Worm (Caenorhabditis elegans): Measurements from ENCODE around the gene R166.2.

The R166.2 gene

ce11 chrII:10547803-10548693 lies 10.6 kb upstream of the R166.2 start:
- no peak for TF ChIP-seq hnd-1 (tag; optimal IDR thresholded peaks at IDR 0.05)
- TF ChIP-seq tbx-37 (GFP tag; conservative IDR thresholded peaks at IDR 0.05): no peak
- TF ChIP-seq hmg-4 (GFP tag; optimal IDR thresholded peaks at IDR 0.05): peak; percentile 40
- TF ChIP-seq ama-1 (optimal IDR thresholded peaks at IDR 0.05): peak; percentile 0
- TF ChIP-seq pes-1 (GFP tag; IDR thresholded peaks at IDR 0.05): no peak
- TF ChIP-seq ceh-13 (GFP tag; optimal IDR thresholded peaks at IDR 0.05): no peak
- TF ChIP-seq B0310.2 (tag; optimal IDR thresholded peaks at IDR 0.05): no peak
- TF ChIP-seq aly-1 (tag; optimal IDR thresholded peaks at IDR 0.05): no peak

ce11 chrII:10547311-10547710 lies 9.8 kb upstream of the R166.2 start:
- 0 out of 2 replicates have a peak, but pooled peaks have one; percentile 19 for TF ChIP-seq sea-1 (GFP tag; conservative IDR thresholded peaks at IDR 0.05)
- no peak for TF ChIP-seq F13C5.2 (tag; optimal IDR thresholded peaks at IDR 0.05)
- TF ChIP-seq pes-1 (GFP tag; IDR thresholded peaks at IDR 0.05): no peak
- no peak for TF ChIP-seq hmbx-1 (tag; optimal IDR thresholded peaks at IDR 0.05)
- TF ChIP-seq tbx-37 (GFP tag; conservative IDR thresholded peaks at IDR 0.05): no peak
- TF ChIP-seq ceh-13 (GFP tag; optimal IDR thresholded peaks at IDR 0.05): no peak
- TF ChIP-seq ama-1 (optimal IDR thresholded peaks at IDR 0.05): no peak
- TF ChIP-seq flt-1 (GFP tag; IDR thresholded peaks at IDR 0.05): no peak
- peak; percentile 43 for TF ChIP-seq aly-1 (tag; optimal IDR thresholded peaks at IDR 0.05)
- TF ChIP-seq tbx-11 (GFP tag; IDR thresholded peaks at IDR 0.05): no peak
- TF ChIP-seq tra-4 (tag; optimal IDR thresholded peaks at IDR 0.05): no peak
- TF ChIP-seq scrt-1 (GFP tag; IDR thresholded peaks at IDR 0.05): no peak

ce11 chrII:10546784-10547087 lies 9.3 kb upstream of the R166.2 start:
- no peak for TF ChIP-seq tbx-11 (GFP tag; IDR thresholded peaks at IDR 0.05)
- no peak for TF ChIP-seq tra-4 (tag; optimal IDR thresholded peaks at IDR 0.05)
- TF ChIP-seq sea-1 (GFP tag; conservative IDR thresholded peaks at IDR 0.05): no peak

DNA sequence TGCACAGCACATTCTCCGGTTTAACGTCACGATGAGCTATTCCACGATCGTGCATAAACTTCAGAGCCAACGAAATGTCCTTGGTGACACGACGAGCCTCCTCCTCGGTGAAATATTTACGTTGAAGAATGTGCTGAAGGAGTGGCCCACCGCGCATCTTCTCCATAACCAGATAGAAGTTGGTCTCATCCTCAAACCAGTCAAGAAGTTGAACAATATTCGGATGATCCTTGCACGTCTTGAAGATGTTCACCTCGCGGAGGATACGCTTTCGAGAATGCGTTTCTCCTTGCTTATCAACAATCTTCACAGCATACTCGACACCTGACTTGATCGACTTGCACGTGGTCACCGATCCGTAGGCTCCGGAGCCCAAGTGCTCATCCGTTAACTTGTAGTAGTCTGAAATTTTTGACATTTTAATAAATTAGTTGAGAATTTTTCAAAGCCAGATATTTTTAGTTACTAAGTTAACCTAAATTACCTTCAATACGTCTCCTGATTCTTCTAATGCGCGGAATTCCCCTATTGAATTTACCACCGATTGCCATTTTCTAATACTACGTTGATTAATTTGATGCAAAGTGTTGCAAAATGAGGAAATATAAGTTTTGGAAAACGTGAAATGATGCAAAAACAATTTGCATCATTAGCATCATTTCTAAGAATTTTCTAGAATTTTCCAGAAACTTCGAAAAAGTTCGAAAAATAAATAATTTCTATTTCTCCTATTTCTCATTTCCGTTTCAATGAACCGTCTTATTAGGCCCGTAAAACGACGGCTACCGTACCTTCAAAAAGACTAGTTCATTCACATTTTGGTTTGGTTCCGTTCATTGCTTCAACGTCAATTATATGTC lies 8.7 kb upstream of the R166.2 start:
- TF ChIP-seq sea-1 (GFP tag; conservative IDR thresholded peaks at IDR 0.05): 0 out of 2 replicates have a peak, but pooled peaks have one; percentile 47
- TF ChIP-seq tra-4 (tag; optimal IDR thresholded peaks at IDR 0.05): no peak

DNA sequence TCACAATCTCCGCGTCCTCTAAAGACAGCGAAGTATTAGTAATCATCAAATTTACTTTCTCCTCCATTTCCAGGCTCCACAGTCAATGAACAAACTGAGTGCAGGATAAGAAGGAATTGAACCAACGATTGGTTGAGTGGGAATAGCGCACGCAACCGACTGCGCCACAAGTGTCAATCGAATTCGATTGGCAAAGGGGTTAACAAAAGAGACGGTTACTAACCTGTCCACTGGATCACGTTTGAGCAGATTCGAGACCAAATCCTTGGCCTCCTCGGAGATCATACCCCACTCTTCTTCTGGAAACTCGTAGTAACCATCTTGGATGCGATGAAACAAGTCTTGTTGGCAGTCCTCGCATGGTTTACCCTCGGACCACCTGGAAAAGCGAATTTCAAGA lies 7.7 kb upstream of the R166.2 start:
- TF ChIP-seq scrt-1 (GFP tag; IDR thresholded peaks at IDR 0.05) (no peak), hmbx-1 (tag; optimal IDR thresholded peaks at IDR 0.05) (no peak), flt-1 (GFP tag; IDR thresholded peaks at IDR 0.05) (0 out of 2 replicates have a peak, but pooled peaks have one; percentile 36), pes-1 (GFP tag; IDR thresholded peaks at IDR 0.05) (peak; percentile 73), tra-4 (tag; optimal IDR thresholded peaks at IDR 0.05) (no peak), hmg-4 (GFP tag; optimal IDR thresholded peaks at IDR 0.05) (no peak), sea-1 (GFP tag; conservative IDR thresholded peaks at IDR 0.05) (no peak), ceh-13 (GFP tag; optimal IDR thresholded peaks at IDR 0.05) (peak; percentile 30), ceh-36 (tag; optimal IDR thresholded peaks at IDR 0.05) (peak; percentile 34), ets-7 (tag; optimal IDR thresholded peaks at IDR 0.05) (no peak), tbx-11 (GFP tag; IDR thresholded peaks at IDR 0.05) (no peak), B0310.2 (tag; optimal IDR thresholded peaks at IDR 0.05) (no peak), aly-1 (tag; optimal IDR thresholded peaks at IDR 0.05) (no peak), F13C5.2 (tag; optimal IDR thresholded peaks at IDR 0.05) (no peak), hnd-1 (tag; optimal IDR thresholded peaks at IDR 0.05) (no peak), ama-1 (optimal IDR thresholded peaks at IDR 0.05) (no peak), tbx-37 (GFP tag; conservative IDR thresholded peaks at IDR 0.05) (no peak)

- TF ChIP-seq hnd-1 (tag; optimal IDR thresholded peaks at IDR 0.05) (no peak), ets-7 (tag; optimal IDR thresholded peaks at IDR 0.05) (no peak), tra-4 (tag; optimal IDR thresholded peaks at IDR 0.05) (no peak), ceh-13 (GFP tag; optimal IDR thresholded peaks at IDR 0.05) (no peak), tbx-37 (GFP tag; conservative IDR thresholded peaks at IDR 0.05) (no peak), hmg-4 (GFP tag; optimal IDR thresholded peaks at IDR 0.05) (no peak), ama-1 (optimal IDR thresholded peaks at IDR 0.05) (peak; percentile 22)
These were observed 7.0 kb upstream of the R166.2 start for ce11 chrII:10544374-10544908.

DNA sequence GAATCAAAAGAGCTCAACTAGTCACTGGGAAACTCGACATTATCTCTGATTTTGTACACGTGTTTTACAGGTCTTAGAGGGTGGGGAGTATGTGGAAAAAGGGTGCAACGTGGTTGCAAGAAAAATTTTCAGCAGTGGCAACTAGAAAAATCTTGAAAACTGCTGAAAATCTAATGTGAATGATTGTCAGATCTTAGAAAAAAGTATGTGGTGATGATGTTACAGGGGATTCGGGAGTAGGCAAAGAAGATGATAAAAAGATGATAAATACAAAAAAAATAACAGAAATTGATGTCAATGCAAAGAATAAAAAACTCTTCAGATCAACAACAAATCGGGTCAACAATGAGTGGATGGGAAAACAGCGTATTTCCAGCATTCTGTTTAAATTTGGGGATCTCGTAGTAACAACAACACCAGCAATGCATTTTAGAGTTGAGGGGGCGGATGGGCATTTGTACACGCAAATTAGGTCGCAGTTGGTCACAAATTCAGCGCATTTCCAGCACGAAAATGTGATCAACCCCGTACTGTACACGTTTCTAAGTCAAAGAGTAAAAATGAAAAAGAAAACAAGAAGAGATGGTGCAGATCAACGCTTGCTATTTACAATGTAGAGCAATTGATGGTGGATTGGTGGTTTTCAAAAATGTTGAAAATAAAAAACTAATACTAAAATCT lies 6.1 kb upstream of the R166.2 start:
- TF ChIP-seq hmbx-1 (tag; optimal IDR thresholded peaks at IDR 0.05) (no peak), scrt-1 (GFP tag; IDR thresholded peaks at IDR 0.05) (0 out of 2 replicates have a peak, but pooled peaks have one; percentile 35)

Data from whole organism, early embryonic.